Worm (Caenorhabditis elegans) whole organism, mixed stage, embryonic: Measurements from ENCODE around the gene athp-1.
A peak's percentile ranks its signal among the peaks of the same experiment; 100 is the strongest.

Experiments used
- blmp-1 ChIP-seq: fragments of 150-350 bp; optimal IDR thresholded peaks from 2 replicates; lab custom pipeline; 2014; ENCODE audit warnings: missing biosample characterization, missing genetic modification characterization
- ces-1 ChIP-seq: fragments of 150-350 bp; optimal IDR thresholded peaks from 2 replicates; lab custom pipeline; 2014; ENCODE audit warnings: missing biosample characterization, missing genetic modification reagents, missing genetic modification characterization
- elt-3 ChIP-seq: fragments of 150-350 bp; optimal IDR thresholded peaks from 2 replicates; lab custom pipeline; 2014; ENCODE audit warnings: missing biosample characterization, missing genetic modification characterization
- lin-13 ChIP-seq: fragments of 150-350 bp; optimal IDR thresholded peaks from 2 replicates; lab custom pipeline; 2014; ENCODE audit warnings: missing biosample characterization, missing genetic modification characterization
- nhr-28 ChIP-seq: fragments of 150-350 bp; optimal IDR thresholded peaks from 2 replicates; lab custom pipeline; 2014; ENCODE audit warnings: missing biosample characterization, missing genetic modification characterization
- unc-39 ChIP-seq: fragments of 150-350 bp; optimal IDR thresholded peaks from 2 replicates; lab custom pipeline; 2014; ENCODE audit warnings: missing biosample characterization, missing genetic modification characterization
- unc-62 ChIP-seq: fragments of 150-350 bp; optimal IDR thresholded peaks from 2 replicates; lab custom pipeline; 2014; ENCODE audit warnings: missing biosample characterization, missing genetic modification reagents, missing genetic modification characterization
- ztf-11 ChIP-seq: fragments of 150-350 bp; optimal IDR thresholded peaks from 2 replicates; lab custom pipeline; 2014; ENCODE audit warnings: missing biosample characterization, missing genetic modification characterization

DNA sequence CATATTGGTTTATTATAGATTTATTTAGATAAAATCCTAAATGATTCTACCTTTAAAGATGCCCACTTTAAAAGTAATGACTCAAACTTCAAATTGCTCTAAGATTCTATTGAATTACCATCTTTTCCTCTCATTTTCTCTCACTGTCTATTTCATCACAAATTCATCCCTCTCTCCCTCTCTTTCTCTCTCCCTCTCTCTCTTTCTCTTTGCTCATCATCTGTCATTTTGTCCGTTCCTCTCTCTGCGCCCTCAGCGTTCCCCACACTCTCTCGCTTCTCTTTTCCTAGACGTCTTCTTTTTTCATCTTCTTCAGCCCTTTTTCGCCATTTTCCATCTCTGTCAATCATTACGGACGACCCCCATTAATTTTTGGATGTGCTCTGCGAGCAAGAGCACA lies 23.5 kb downstream of the athp-1 start:
- peak; percentile 93 for TF ChIP-seq ces-1 (GFP tag; lab: Kevin White, UChicago)
- no peak for TF ChIP-seq elt-3
- TF ChIP-seq ztf-11 (tag; lab: Kevin White, UChicago), result no peak
- TF ChIP-seq nhr-28 (tag; lab: Kevin White, UChicago), result no peak
- TF ChIP-seq unc-62 (GFP tag; lab: Kevin White, UChicago), result peak; percentile 68
- TF ChIP-seq lin-13, result no peak
- TF ChIP-seq blmp-1 (tag; lab: Kevin White, UChicago), result no peak
- TF ChIP-seq unc-39, result no peak
